Fruit fly (Drosophila melanogaster) whole organism, pupa: ENCODE results near the gene CG15423.

Source experiments
- CG10348 ChIP-seq: fragments of 200-800 bp; sonication (Bioruptor generic); IDR thresholded peaks from 2 replicates; pipeline ENCODE4 v1.3.6; 2022; ENCODE audit warnings: missing biosample characterization, missing genetic modification characterization
- CG12605 ChIP-seq: fragments of 200-800 bp; sonication (Bioruptor generic); IDR thresholded peaks from 2 replicates; pipeline ENCODE4 v1.3.6; 2022; ENCODE audit warnings: missing biosample characterization, missing genetic modification characterization
- CG13204 ChIP-seq: fragments of 200-800 bp; sonication (Bioruptor generic); optimal IDR thresholded peaks from 2 replicates; lab custom pipeline; 2018; ENCODE audit warnings: missing biosample characterization, mild to moderate bottlenecking, missing genetic modification characterization, moderate library complexity
- CG14655 ChIP-seq: fragments of 200-800 bp; sonication (Bioruptor generic); optimal IDR thresholded peaks from 3 replicates; lab custom pipeline; 2017; ENCODE audit warnings: mild to moderate bottlenecking, missing biosample characterization, missing genetic modification reagents, missing genetic modification characterization
- CG15710 ChIP-seq: fragments of 200-800 bp; sonication (Bioruptor generic); optimal IDR thresholded peaks from 2 replicates; lab custom pipeline; 2018; ENCODE audit warnings: missing biosample characterization, mild to moderate bottlenecking, missing genetic modification characterization, moderate library complexity
- CG17806 ChIP-seq: fragments of 200-800 bp; sonication (Bioruptor generic); optimal IDR thresholded peaks from 2 replicates; lab custom pipeline; 2018; ENCODE audit warnings: missing biosample characterization, mild to moderate bottlenecking, missing genetic modification characterization, moderate library complexity
- CG32121 ChIP-seq: fragments of 200-800 bp; sonication (Bioruptor generic); IDR thresholded peaks from 2 replicates; pipeline ENCODE4 v1.3.6; 2022; ENCODE audit warnings: missing biosample characterization, missing genetic modification characterization
- CG34367 ChIP-seq: fragments of 200-800 bp; sonication (Bioruptor generic); optimal IDR thresholded peaks from 2 replicates; lab custom pipeline; 2018; ENCODE audit warnings: missing biosample characterization, mild to moderate bottlenecking, missing genetic modification characterization
- CG8159 ChIP-seq: fragments of 200-800 bp; sonication (Bioruptor generic); optimal IDR thresholded peaks from 3 replicates; lab custom pipeline; 2018; ENCODE audit warnings: missing biosample characterization, mild to moderate bottlenecking, missing genetic modification characterization, moderate library complexity
- CG8301 ChIP-seq: fragments of 200-800 bp; sonication (Bioruptor generic); optimal IDR thresholded peaks from 2 replicates; lab custom pipeline; 2018; ENCODE audit warnings: missing biosample characterization, mild to moderate bottlenecking, missing genetic modification characterization
- CG9948 ChIP-seq: fragments of 200-800 bp; sonication (Bioruptor generic); optimal IDR thresholded peaks from 2 replicates; lab custom pipeline; 2018; ENCODE audit warnings: missing biosample characterization, mild to moderate bottlenecking, missing genetic modification characterization, moderate library complexity
- D1 ChIP-seq: fragments of 200-800 bp; sonication (Bioruptor generic); optimal IDR thresholded peaks from 2 replicates; lab custom pipeline; 2018; ENCODE audit warnings: missing biosample characterization, mild to moderate bottlenecking, missing genetic modification characterization, moderate library complexity
- EcR ChIP-seq: fragments of 200-800 bp; sonication (Bioruptor generic); optimal IDR thresholded peaks from 3 replicates; lab custom pipeline; 2019; ENCODE audit warnings: missing biosample characterization, missing genetic modification characterization, mild to moderate bottlenecking, moderate library complexity, missing genetic modification reagents
- Ets98B ChIP-seq: fragments of 200-800 bp; sonication (Bioruptor generic); IDR thresholded peaks from 2 replicates; pipeline ENCODE4 v1.3.6; 2022; ENCODE audit warnings: missing biosample characterization, missing genetic modification characterization
- Pif1A ChIP-seq: fragments of 200-800 bp; sonication (Bioruptor generic); optimal IDR thresholded peaks from 3 replicates; lab custom pipeline; 2016; ENCODE audit warnings: missing biosample characterization, missing genetic modification characterization
- Pif1B ChIP-seq: fragments of 200-800 bp; sonication (Bioruptor generic); optimal IDR thresholded peaks from 3 replicates; lab custom pipeline; 2016; ENCODE audit warnings: missing biosample characterization, missing genetic modification characterization
- Snoo ChIP-seq: fragments of 200-800 bp; sonication (Bioruptor generic); optimal IDR thresholded peaks from 3 replicates; lab custom pipeline; 2017; ENCODE audit warnings: missing biosample characterization, mild to moderate bottlenecking, missing genetic modification characterization, inconsistent platforms
- fd96Ca ChIP-seq: fragments of 200-800 bp; sonication (Bioruptor generic); IDR thresholded peaks from 3 replicates; pipeline ENCODE4 v1.3.6; 2022; ENCODE audit warnings: missing biosample characterization, missing genetic modification characterization
- gl ChIP-seq: fragments of 200-800 bp; sonication (Bioruptor generic); optimal IDR thresholded peaks from 2 replicates; lab custom pipeline; 2018; ENCODE audit warnings: missing biosample characterization, mild to moderate bottlenecking, missing genetic modification characterization
- rn ChIP-seq: fragments of 200-800 bp; sonication (Bioruptor generic); IDR thresholded peaks from 2 replicates; pipeline ENCODE4 v1.3.6; 2022; ENCODE audit warnings: missing biosample characterization, missing genetic modification characterization

The CG15423 gene

dm6 chr2L:4007390-4007789 lies 1.5 kb downstream of the CG15423 start, which contains the start of gene CG43773:
Gene CG43773 (plus strand): TSS chr2L:4007690.
- TF ChIP-seq CG12605 (GFP tag; lab: Robert Waterston, UW), result no peak
- no peak for TF ChIP-seq Pif1B (GFP tag; lab: Kevin White, UChicago)
- TF ChIP-seq CG13204, result no peak
- no peak for TF ChIP-seq Ets98B (GFP tag; lab: Robert Waterston, UW)
- no peak for TF ChIP-seq Pif1A (GFP tag; lab: Kevin White, UChicago)
- no peak for TF ChIP-seq CG15710 (tag; lab: Kevin White, UChicago)
- no peak for TF ChIP-seq CG9948 (tag; lab: Kevin White, UChicago)
- TF ChIP-seq rn, result no peak
- TF ChIP-seq CG8159, result no peak
- TF ChIP-seq CG10348 (GFP tag; lab: Robert Waterston, UW), result no peak
- no peak for TF ChIP-seq EcR (GFP tag; lab: Kevin White, UChicago)
- no peak for TF ChIP-seq gl (tag; lab: Kevin White, UChicago)
- no peak for TF ChIP-seq fd96Ca (GFP tag; lab: Robert Waterston, UW)
- TF ChIP-seq CG8301 (tag; lab: Kevin White, UChicago), result no peak
- TF ChIP-seq CG32121 (GFP tag; lab: Robert Waterston, UW), result no peak
- TF ChIP-seq CG34367 (tag; lab: Kevin White, UChicago), result no peak
- TF ChIP-seq, all 21 proteins: peak for 0

dm6 chr2L:4008353-4008752 lies 2.5 kb downstream of the CG15423 start, which contains the start of gene CG43774:
Gene CG43774 (plus strand): TSS chr2L:4008653.
- TF ChIP-seq CG8301 (tag; lab: Kevin White, UChicago) (no peak), EcR (GFP tag; lab: Kevin White, UChicago) (no peak), D1 (no peak), rn (no peak), CG13204 (no peak), CG15710 (tag; lab: Kevin White, UChicago) (no peak)

dm6 chr2L:4012089-4012488 lies 6.2 kb downstream of the CG15423 start:
- TF ChIP-seq CG14655 (no peak), CG10348 (GFP tag; lab: Robert Waterston, UW) (no peak), Snoo (tag; lab: Kevin White, UChicago) (no peak), CG8159 (no peak), CG12605 (GFP tag; lab: Robert Waterston, UW) (no peak)

- TF ChIP-seq Pif1B (GFP tag; lab: Kevin White, UChicago) (no peak), CG13204 (no peak), rn (no peak), Ets98B (GFP tag; lab: Robert Waterston, UW) (no peak), CG14655 (no peak), EcR (GFP tag; lab: Kevin White, UChicago) (no peak), CG9948 (tag; lab: Kevin White, UChicago) (no peak), CG17806 (no peak), D1 (no peak), CG32121 (GFP tag; lab: Robert Waterston, UW) (no peak), CG8301 (tag; lab: Kevin White, UChicago) (no peak), CG10348 (GFP tag; lab: Robert Waterston, UW) (no peak), gl (tag; lab: Kevin White, UChicago) (no peak), CG8159 (no peak), CG34367 (tag; lab: Kevin White, UChicago) (no peak), CG15710 (tag; lab: Kevin White, UChicago) (no peak), CG12605 (GFP tag; lab: Robert Waterston, UW) (no peak), fd96Ca (GFP tag; lab: Robert Waterston, UW) (no peak)
Observed at dm6 chr2L:4019198-4019597, 13.4 kb downstream of the CG15423 start.

- TF ChIP-seq Snoo (tag; lab: Kevin White, UChicago) (no peak), D1 (peak; percentile 38)
Observed at dm6 chr2L:4019765-4020164, 13.9 kb downstream of the CG15423 start.

dm6 chr2L:4020188-4020587 lies 14.3 kb downstream of the CG15423 start:
- TF ChIP-seq CG9948 (tag; lab: Kevin White, UChicago) (no peak), CG34367 (tag; lab: Kevin White, UChicago) (no peak), Ets98B (GFP tag; lab: Robert Waterston, UW) (no peak), gl (tag; lab: Kevin White, UChicago) (no peak), CG15710 (tag; lab: Kevin White, UChicago) (no peak), rn (no peak), CG17806 (no peak), Pif1B (GFP tag; lab: Kevin White, UChicago) (no peak), CG12605 (GFP tag; lab: Robert Waterston, UW) (no peak), Pif1A (GFP tag; lab: Kevin White, UChicago) (no peak), CG14655 (no peak), CG32121 (GFP tag; lab: Robert Waterston, UW) (no peak), CG13204 (no peak), CG8159 (no peak), CG10348 (GFP tag; lab: Robert Waterston, UW) (no peak)

dm6 chr2L:4021608-4022342 lies 15.9 kb downstream of the CG15423 start:
- TF ChIP-seq Ets98B (GFP tag; lab: Robert Waterston, UW) (no peak), CG14655 (peak; percentile 37)
